Worm (Caenorhabditis elegans) whole organism, mixed stage, embryonic: ENCODE measurements around the gene K08D8.5.

ENCODE experiments used
- M03D4.4 ChIP-seq: sonication (generic microtip); optimal IDR thresholded peaks from 2 replicates; lab custom pipeline; 2017; ENCODE audit warnings: mild to moderate bottlenecking, missing genetic modification characterization, missing compliant biosample characterization
- bed-3 ChIP-seq: fragments of 200-800 bp; sonication (Bioruptor generic); optimal IDR thresholded peaks from 3 replicates; lab custom pipeline; 2018; ENCODE audit warnings: mild to moderate bottlenecking, missing genetic modification characterization, moderate library complexity, missing compliant biosample characterization
- elt-3 ChIP-seq: fragments of 150-350 bp; optimal IDR thresholded peaks from 2 replicates; lab custom pipeline; 2014; ENCODE audit warnings: missing biosample characterization, missing genetic modification characterization
- lin-13 ChIP-seq: fragments of 150-350 bp; optimal IDR thresholded peaks from 2 replicates; lab custom pipeline; 2014; ENCODE audit warnings: missing biosample characterization, missing genetic modification characterization
- nhr-12 ChIP-seq: fragments of 150-350 bp; optimal IDR thresholded peaks from 2 replicates; lab custom pipeline; 2014; ENCODE audit warnings: missing biosample characterization, missing genetic modification characterization
- nhr-237 ChIP-seq: fragments of 150-350 bp; optimal IDR thresholded peaks from 2 replicates; lab custom pipeline; 2014; ENCODE audit warnings: missing biosample characterization, missing genetic modification characterization
- snpc-4 ChIP-seq: fragments of 150-350 bp; optimal IDR thresholded peaks from 2 replicates; lab custom pipeline; 2014; ENCODE audit warnings: missing biosample characterization, missing genetic modification characterization
- unc-120 ChIP-seq: sonication (generic microtip); optimal IDR thresholded peaks from 2 replicates; lab custom pipeline; 2017; ENCODE audit warnings: missing genetic modification characterization, missing compliant biosample characterization; ENCODE audit not compliant: poor library complexity, severe bottlenecking
- unc-62 ChIP-seq: fragments of 150-350 bp; optimal IDR thresholded peaks from 2 replicates; lab custom pipeline; 2014; ENCODE audit warnings: missing biosample characterization, missing genetic modification reagents, missing genetic modification characterization
- ztf-11 ChIP-seq: fragments of 150-350 bp; optimal IDR thresholded peaks from 2 replicates; lab custom pipeline; 2014; ENCODE audit warnings: missing biosample characterization, missing genetic modification characterization

ce11 chrIV:12957730-12958129 lies 45.8 kb upstream of the K08D8.5 start, which contains the start of gene F55G11.6:
- TF ChIP-seq M03D4.4 (tag; lab: Kevin White, UChicago) (no peak), elt-3 (no peak), bed-3 (GFP tag; lab: Kevin White, UChicago) (no peak), snpc-4 (tag; lab: Kevin White, UChicago) (no peak), unc-62 (GFP tag; lab: Kevin White, UChicago) (no peak), ztf-11 (tag; lab: Kevin White, UChicago) (no peak), lin-13 (tag; lab: Kevin White, UChicago) (no peak), nhr-237 (no peak), nhr-12 (tag; lab: Kevin White, UChicago) (no peak), unc-120 (tag; lab: Kevin White, UChicago) (no peak)
